Worm (Caenorhabditis elegans): ENCODE measurements around the gene C03B1.1.

- TF ChIP-seq snpc-4 (tag; optimal IDR thresholded peaks at IDR 0.05) (no peak), nhr-237 (tag; optimal IDR thresholded peaks at IDR 0.05) (no peak), lin-13 (tag; optimal IDR thresholded peaks at IDR 0.05) (no peak), elt-1 (tag; optimal IDR thresholded peaks at IDR 0.05; ENCODE audit: borderline replicate concordance, insufficient read depth) (no peak), lsy-2 (tag; optimal IDR thresholded peaks at IDR 0.05) (no peak), nhr-28 (tag; optimal IDR thresholded peaks at IDR 0.05) (no peak), hlh-1 (tag; optimal IDR thresholded peaks at IDR 0.05) (no peak), zip-8 (tag; optimal IDR thresholded peaks at IDR 0.05) (no peak), unc-62 (GFP tag; optimal IDR thresholded peaks at IDR 0.05) (no peak), nhr-12 (tag; optimal IDR thresholded peaks at IDR 0.05) (no peak)
Measured at ce11 chrX:6350016-6350415, 24.5 kb upstream of the C03B1.1 start, which contains the start of gene C03B1.6.

Measured in whole organism, mixed stage, embryonic.